4 fruit fly cellular contexts compared by ENCODE assay signal in the genomic region with DNA sequence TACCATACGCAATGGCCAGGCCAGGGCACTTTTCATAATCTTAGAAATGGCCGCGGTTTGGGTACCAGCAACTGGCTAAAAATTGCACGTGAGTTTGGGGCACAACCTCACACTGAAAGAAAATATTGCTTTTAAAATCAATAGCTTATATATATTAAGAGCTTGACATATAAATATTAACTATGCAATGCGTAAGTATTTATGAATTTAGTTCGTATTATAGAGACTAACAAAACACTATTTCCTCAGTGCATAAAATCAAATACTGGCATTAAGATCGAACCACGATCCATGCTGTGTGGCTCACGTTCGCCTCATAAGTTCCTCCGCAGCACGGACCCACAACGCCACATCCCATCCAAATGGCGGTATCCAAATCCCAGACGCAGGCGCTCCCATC.
TF ChIP-seq lines count a peak whose summit lies in the region.

No protein-coding gene starts in this region.

- no peak for TF ChIP-seq CTCF in whole organism, embryonic (GFP tag; optimal IDR thresholded peaks at IDR 0.05; lab: Kevin White, UChicago)

TF ChIP-seq in whole organism, embryonic, 481 proteins besides CTCF, POLR2A, EP300 and RAD21:
- TF ChIP-seq lbe (GFP tag; optimal IDR thresholded peaks at IDR 0.05; lab: Kevin White, UChicago) = peak; percentile 48
- no peak for TF ChIP-seq CG15696 (tag; optimal IDR thresholded peaks at IDR 0.05; lab: Kevin White, UChicago)

TF ChIP-seq in whole organism, prepupa, 60 proteins besides CTCF, POLR2A, EP300 and RAD21 (continues in another document):
- TF ChIP-seq Eip93F (GFP tag; optimal IDR thresholded peaks at IDR 0.05; lab: Kevin White, UChicago) = no peak
- TF ChIP-seq CG7368 (GFP tag; optimal IDR thresholded peaks at IDR 0.05; lab: Kevin White, UChicago) = no peak
- no peak for TF ChIP-seq fd85E (GFP tag; optimal IDR thresholded peaks at IDR 0.05; lab: Kevin White, UChicago)
- TF ChIP-seq acj6 (GFP tag; optimal IDR thresholded peaks at IDR 0.05; lab: Kevin White, UChicago) = peak; percentile 52
- no peak for TF ChIP-seq CG8632 (GFP tag; optimal IDR thresholded peaks at IDR 0.05; lab: Kevin White, UChicago)
- no peak for TF ChIP-seq Lpt (GFP tag; optimal IDR thresholded peaks at IDR 0.05; lab: Kevin White, UChicago)
- peak; percentile 34 for TF ChIP-seq CG3919 (GFP tag; optimal IDR thresholded peaks at IDR 0.05; lab: Kevin White, UChicago)
- no peak for TF ChIP-seq CG34406 (GFP tag; optimal IDR thresholded peaks at IDR 0.05; lab: Kevin White, UChicago)
- peak; percentile 26 for TF ChIP-seq vri (GFP tag; optimal IDR thresholded peaks at IDR 0.05; lab: Kevin White, UChicago)
- no peak for TF ChIP-seq fkh (GFP tag; optimal IDR thresholded peaks at IDR 0.05; lab: Kevin White, UChicago)
- peak; percentile 14 for TF ChIP-seq pdm3 (GFP tag; optimal IDR thresholded peaks at IDR 0.05; lab: Kevin White, UChicago)
- peak; percentile 27 for TF ChIP-seq CG3032 (tag; optimal IDR thresholded peaks at IDR 0.05; lab: Kevin White, UChicago)
- peak; percentile 73 for TF ChIP-seq Met (GFP tag; optimal IDR thresholded peaks at IDR 0.05; lab: Kevin White, UChicago)
- TF ChIP-seq CG6276 (GFP tag; optimal IDR thresholded peaks at IDR 0.05; lab: Kevin White, UChicago) = no peak
- TF ChIP-seq ss (GFP tag; optimal IDR thresholded peaks at IDR 0.05; lab: Kevin White, UChicago) = peak in 1 of 2 experiments; percentile 45
- peak; percentile 55 for TF ChIP-seq cyc (GFP tag; optimal IDR thresholded peaks at IDR 0.05; lab: Kevin White, UChicago)
- peak; percentile 31 for TF ChIP-seq OdsH (GFP tag; optimal IDR thresholded peaks at IDR 0.05; lab: Kevin White, UChicago)
- no peak for TF ChIP-seq CG11294 (GFP tag; IDR thresholded peaks at IDR 0.05; lab: Robert Waterston, UW)
- no peak for TF ChIP-seq CG8319 (GFP tag; optimal IDR thresholded peaks at IDR 0.05; lab: Kevin White, UChicago)
- TF ChIP-seq Gug (GFP tag; IDR thresholded peaks at IDR 0.05; lab: Robert Waterston, UW) = peak; percentile 39
- TF ChIP-seq achi (GFP tag; optimal IDR thresholded peaks at IDR 0.05; lab: Kevin White, UChicago) = peak; percentile 24
- TF ChIP-seq CG8119 (GFP tag; IDR thresholded peaks at IDR 0.05; lab: Robert Waterston, UW) = peak; percentile 49; the same call in 2 of the 3 replicates
- TF ChIP-seq Sox15 (GFP tag; optimal IDR thresholded peaks at IDR 0.05; lab: Kevin White, UChicago) = no peak
- TF ChIP-seq CG6792 (GFP tag; optimal IDR thresholded peaks at IDR 0.05; lab: Kevin White, UChicago) = peak; percentile 43
- no peak for TF ChIP-seq Hr4 (GFP tag; optimal IDR thresholded peaks at IDR 0.05; lab: Kevin White, UChicago)
- TF ChIP-seq net (GFP tag; optimal IDR thresholded peaks at IDR 0.05; lab: Kevin White, UChicago) = no peak
- peak; percentile 16 for TF ChIP-seq Blimp-1 (GFP tag; optimal IDR thresholded peaks at IDR 0.05; lab: Kevin White, UChicago)
- peak; percentile 53 for TF ChIP-seq dsx (GFP tag; optimal IDR thresholded peaks at IDR 0.05; lab: Kevin White, UChicago; ENCODE audit: poor library complexity, severe bottlenecking)

TF ChIP-seq in whole organism, pupa, 21 proteins besides CTCF, POLR2A, EP300 and RAD21:
- TF ChIP-seq CG10348 (GFP tag; IDR thresholded peaks at IDR 0.05; lab: Robert Waterston, UW) (no peak), CG4496 (GFP tag; IDR thresholded peaks at IDR 0.05; lab: Robert Waterston, UW) (0 out of 3 replicates have a peak, but pooled peaks have one; percentile 34), Snoo (tag; optimal IDR thresholded peaks at IDR 0.05; lab: Kevin White, UChicago) (peak; percentile 17), rn (GFP tag; IDR thresholded peaks at IDR 0.05; lab: Robert Waterston, UW) (no peak), CG17806 (tag; optimal IDR thresholded peaks at IDR 0.05; lab: Kevin White, UChicago) (peak; percentile 54), CG34367 (tag; optimal IDR thresholded peaks at IDR 0.05; lab: Kevin White, UChicago) (peak; percentile 24), CG14655 (GFP tag; optimal IDR thresholded peaks at IDR 0.05; lab: Kevin White, UChicago) (peak; percentile 42), CG12605 (GFP tag; IDR thresholded peaks at IDR 0.05; lab: Robert Waterston, UW) (peak; percentile 60), fd96Ca (GFP tag; IDR thresholded peaks at IDR 0.05; lab: Robert Waterston, UW) (no peak), Pif1A (GFP tag; optimal IDR thresholded peaks at IDR 0.05; lab: Kevin White, UChicago) (peak; percentile 62), CG15710 (tag; optimal IDR thresholded peaks at IDR 0.05; lab: Kevin White, UChicago) (peak; percentile 21), CG8159 (tag; optimal IDR thresholded peaks at IDR 0.05; lab: Kevin White, UChicago) (peak; percentile 52), D1 (tag; optimal IDR thresholded peaks at IDR 0.05; lab: Kevin White, UChicago) (no peak), CG13204 (GFP tag; optimal IDR thresholded peaks at IDR 0.05; lab: Kevin White, UChicago) (no peak), gl (tag; optimal IDR thresholded peaks at IDR 0.05; lab: Kevin White, UChicago) (peak; percentile 24), Ets98B (GFP tag; IDR thresholded peaks at IDR 0.05; lab: Robert Waterston, UW) (no peak), EcR (GFP tag; optimal IDR thresholded peaks at IDR 0.05; lab: Kevin White, UChicago) (no peak), CG32121 (GFP tag; IDR thresholded peaks at IDR 0.05; lab: Robert Waterston, UW) (no peak), CG8301 (tag; optimal IDR thresholded peaks at IDR 0.05; lab: Kevin White, UChicago) (no peak), CG9948 (tag; optimal IDR thresholded peaks at IDR 0.05; lab: Kevin White, UChicago) (peak; percentile 57), Pif1B (GFP tag; optimal IDR thresholded peaks at IDR 0.05; lab: Kevin White, UChicago) (peak; percentile 57)
TF ChIP-seq in whole organism, pupa: peak in this region for 12.

TF ChIP-seq in whole organism, wandering third instar larva, 38 proteins besides CTCF, POLR2A, EP300 and RAD21:
- TF ChIP-seq woc (GFP tag; optimal IDR thresholded peaks at IDR 0.05; lab: Kevin White, UChicago) (peak; percentile 64), Sp1 (GFP tag; optimal IDR thresholded peaks at IDR 0.05; lab: Kevin White, UChicago) (peak; percentile 70), dsf (GFP tag; optimal IDR thresholded peaks at IDR 0.05; lab: Kevin White, UChicago; ENCODE audit: borderline replicate concordance) (peak; percentile 16), lola (GFP tag; optimal IDR thresholded peaks at IDR 0.05; lab: Kevin White, UChicago) (no peak), psq (GFP tag; optimal IDR thresholded peaks at IDR 0.05; lab: Kevin White, UChicago) (peak; percentile 54), Myc (optimal IDR thresholded peaks at IDR 0.05; lab: Kevin White, UChicago) (no peak), CrebA (GFP tag; optimal IDR thresholded peaks at IDR 0.05; lab: Kevin White, UChicago; ENCODE audit: borderline replicate concordance) (no peak), Hr78 (GFP tag; optimal IDR thresholded peaks at IDR 0.05; lab: Kevin White, UChicago) (no peak), usp (GFP tag; optimal IDR thresholded peaks at IDR 0.05; lab: Kevin White, UChicago) (no peak), Vsx2 (GFP tag; optimal IDR thresholded peaks at IDR 0.05; lab: Kevin White, UChicago; ENCODE audit: partially characterized antibody) (no peak), Dif (GFP tag; optimal IDR thresholded peaks at IDR 0.05; lab: Kevin White, UChicago; ENCODE audit: partially characterized antibody) (no peak), Hnf4 (GFP tag; optimal IDR thresholded peaks at IDR 0.05; lab: Kevin White, UChicago) (peak; percentile 67), jim (GFP tag; optimal IDR thresholded peaks at IDR 0.05; lab: Kevin White, UChicago) (no peak), foxo (GFP tag; optimal IDR thresholded peaks at IDR 0.05; lab: Kevin White, UChicago) (peak in 1 of 2 experiments; percentile 79), pan (optimal IDR thresholded peaks at IDR 0.05; lab: Kevin White, UChicago) (no peak), CG9705 (GFP tag; optimal IDR thresholded peaks at IDR 0.05; lab: Kevin White, UChicago) (no peak), br (GFP tag; optimal IDR thresholded peaks at IDR 0.05; lab: Kevin White, UChicago) (peak; percentile 56), HLH106 (tag; optimal IDR thresholded peaks at IDR 0.05; lab: Kevin White, UChicago) (peak; percentile 53), dmrt93B (GFP tag; optimal IDR thresholded peaks at IDR 0.05; lab: Kevin White, UChicago) (peak; percentile 40), tai (GFP tag; optimal IDR thresholded peaks at IDR 0.05; lab: Kevin White, UChicago) (peak; percentile 1), OdsH (GFP tag; optimal IDR thresholded peaks at IDR 0.05; lab: Kevin White, UChicago) (peak; percentile 73), sv (GFP tag; optimal IDR thresholded peaks at IDR 0.05; lab: Kevin White, UChicago) (no peak), GATAd (GFP tag; optimal IDR thresholded peaks at IDR 0.05; lab: Kevin White, UChicago) (no peak), Jra (GFP tag; optimal IDR thresholded peaks at IDR 0.05; lab: Kevin White, UChicago) (peak; percentile 1), N (GFP tag; optimal IDR thresholded peaks at IDR 0.05; lab: Kevin White, UChicago) (no peak), brk (GFP tag; optimal IDR thresholded peaks at IDR 0.05; lab: Kevin White, UChicago) (peak; percentile 59), fru (GFP tag; optimal IDR thresholded peaks at IDR 0.05; lab: Kevin White, UChicago) (peak; percentile 60), Rel (GFP tag; optimal IDR thresholded peaks at IDR 0.05; lab: Kevin White, UChicago) (no peak), Rel (tag; optimal IDR thresholded peaks at IDR 0.05; lab: Kevin White, UChicago) (no peak), rgr (GFP tag; optimal IDR thresholded peaks at IDR 0.05; lab: Kevin White, UChicago) (peak; percentile 71), sage (GFP tag; optimal IDR thresholded peaks at IDR 0.05; lab: Kevin White, UChicago) (peak; percentile 26), CG32264 (GFP tag; optimal IDR thresholded peaks at IDR 0.05; lab: Kevin White, UChicago) (peak; percentile 10), Hr83 (GFP tag; optimal IDR thresholded peaks at IDR 0.05; lab: Kevin White, UChicago; ENCODE audit: poor library complexity, severe bottlenecking) (no peak), Abd-B (GFP tag; optimal IDR thresholded peaks at IDR 0.05; lab: Kevin White, UChicago) (no peak), dl (GFP tag; optimal IDR thresholded peaks at IDR 0.05; lab: Kevin White, UChicago; ENCODE audit: insufficient read depth in 1 of 2, partially characterized antibody in 2 of 2) (no peak), ey (GFP tag; optimal IDR thresholded peaks at IDR 0.05; lab: Kevin White, UChicago) (peak; percentile 66), h (GFP tag; optimal IDR thresholded peaks at IDR 0.05; lab: Kevin White, UChicago) (peak; percentile 82), Dfd (GFP tag; optimal IDR thresholded peaks at IDR 0.05; lab: Kevin White, UChicago) (no peak), Mio (GFP tag; optimal IDR thresholded peaks at IDR 0.05; lab: Kevin White, UChicago) (no peak)

Comparison
In these comparisons a context has a peak if more than half of its experiments do, and no peak if none do; other contexts are left out.
1. Of the 7 proteins assayed by ChIP-seq in both whole organism, embryonic and whole organism, prepupa: peak only in whole organism, embryonic: none; only in whole organism, prepupa: Blimp-1, Gug, Hr39 and Sox102F; in both: none; in neither: 3.